Fruit fly (Drosophila melanogaster) whole organism, embryonic: ENCODE data around the gene Mlp84B.

Experiments used
- BEAF-32 ChIP-seq: fragments of 200-800 bp; sonication (Bioruptor generic); optimal IDR thresholded peaks from 3 replicates; lab custom pipeline; 2017; ENCODE audit warnings: missing biosample characterization, missing genetic modification characterization, mild to moderate bottlenecking, moderate library complexity, missing genetic modification reagents
- CG13123 ChIP-seq: fragments of 200-800 bp; sonication (Bioruptor generic); optimal IDR thresholded peaks from 2 replicates; lab custom pipeline; 2016; ENCODE audit warnings: missing biosample characterization, missing genetic modification characterization
- CG17802 ChIP-seq: fragments of 200-800 bp; sonication (Bioruptor generic); optimal IDR thresholded peaks from 2 replicates; lab custom pipeline; 2018; ENCODE audit warnings: missing biosample characterization, mild to moderate bottlenecking, missing genetic modification characterization, moderate library complexity
- CG1832 ChIP-seq: fragments of 200-800 bp; sonication (Bioruptor generic); optimal IDR thresholded peaks from 2 replicates; lab custom pipeline; 2017; ENCODE audit warnings: missing biosample characterization, mild to moderate bottlenecking, missing genetic modification characterization, inconsistent platforms
- CG2116 ChIP-seq: fragments of 200-800 bp; sonication (Bioruptor generic); optimal IDR thresholded peaks from 3 replicates; lab custom pipeline; 2018; ENCODE audit warnings: missing biosample characterization, mild to moderate bottlenecking, missing genetic modification characterization
- CG2199 ChIP-seq: fragments of 200-800 bp; sonication (Bioruptor generic); IDR thresholded peaks from 3 replicates; pipeline ENCODE4 v1.3.6; 2022; ENCODE audit warnings: missing biosample characterization, missing genetic modification characterization
- CG2202 ChIP-seq: fragments of 200-800 bp; sonication (Bioruptor generic); optimal IDR thresholded peaks from 2 replicates; lab custom pipeline; 2018; ENCODE audit warnings: missing biosample characterization, mild to moderate bottlenecking, missing genetic modification characterization
- CG2889 ChIP-seq: fragments of 200-800 bp; sonication (Bioruptor generic); IDR thresholded peaks from 3 replicates; pipeline ENCODE4 v1.3.6; 2022; ENCODE audit warnings: missing biosample characterization, missing genetic modification characterization
- CG32532 ChIP-seq: fragments of 200-800 bp; sonication (Bioruptor generic); IDR thresholded peaks from 2 replicates; pipeline ENCODE4 v1.3.6; 2022; ENCODE audit warnings: missing biosample characterization, missing genetic modification characterization
- CG34422 ChIP-seq: fragments of 200-800 bp; sonication (Bioruptor generic); IDR thresholded peaks from 3 replicates; pipeline ENCODE4 v1.3.6; 2022; ENCODE audit warnings: missing biosample characterization, missing genetic modification characterization
- CG3847 ChIP-seq: fragments of 200-800 bp; sonication (Bioruptor generic); IDR thresholded peaks from 2 replicates; pipeline ENCODE4 v1.3.6; 2022; ENCODE audit warnings: missing biosample characterization, missing genetic modification characterization
- CG4328 ChIP-seq: fragments of 200-800 bp; sonication (Bioruptor generic); optimal IDR thresholded peaks from 3 replicates; lab custom pipeline; 2017; ENCODE audit warnings: missing biosample characterization, missing genetic modification reagents, missing genetic modification characterization
- CG43689 ChIP-seq: fragments of 200-800 bp; sonication (Bioruptor generic); IDR thresholded peaks from 2 replicates; pipeline ENCODE4 v1.3.6; 2022; ENCODE audit warnings: missing biosample characterization, missing genetic modification characterization
- CG4854 ChIP-seq: fragments of 200-800 bp; sonication (Bioruptor generic); optimal IDR thresholded peaks from 2 replicates; lab custom pipeline; 2016; ENCODE audit warnings: missing biosample characterization, missing genetic modification characterization, inconsistent platforms
- CG6689 ChIP-seq: fragments of 200-800 bp; sonication (Bioruptor generic); IDR thresholded peaks from 2 replicates; pipeline ENCODE4 v1.3.6; 2022; ENCODE audit warnings: missing biosample characterization, missing genetic modification characterization
- CG7357 ChIP-seq: fragments of 200-800 bp; sonication (Bioruptor generic); IDR thresholded peaks from 3 replicates; pipeline ENCODE4 v1.3.6; 2022; ENCODE audit warnings: missing biosample characterization, missing genetic modification characterization
- CG8765 ChIP-seq: fragments of 200-800 bp; sonication (Bioruptor generic); IDR thresholded peaks from 2 replicates; pipeline ENCODE4 v1.3.6; 2022; ENCODE audit warnings: missing biosample characterization, missing genetic modification characterization
- CG9797 ChIP-seq: fragments of 200-800 bp; sonication (Bioruptor generic); optimal IDR thresholded peaks from 3 replicates; lab custom pipeline; 2018; ENCODE audit warnings: missing biosample characterization, mild to moderate bottlenecking, missing genetic modification characterization
- Dbx ChIP-seq: fragments of 200-800 bp; sonication (Bioruptor generic); IDR thresholded peaks from 3 replicates; pipeline ENCODE4 v1.3.6; 2022; ENCODE audit warnings: missing biosample characterization, missing genetic modification characterization
- Ets65A ChIP-seq: fragments of 200-800 bp; sonication (Bioruptor generic); peaks from one replicate; lab custom pipeline; 2016; ENCODE audit warnings: missing biosample characterization, missing genetic modification characterization
- Fer1 ChIP-seq: fragments of 200-800 bp; sonication (Bioruptor generic); optimal IDR thresholded peaks from 2 replicates; lab custom pipeline; 2017; ENCODE audit warnings: missing biosample characterization, mild to moderate bottlenecking, missing genetic modification characterization
- HLH4C ChIP-seq: fragments of 200-800 bp; sonication (Bioruptor generic); IDR thresholded peaks from 3 replicates; pipeline ENCODE4 v1.3.6; 2022; ENCODE audit warnings: missing biosample characterization, missing genetic modification characterization; ENCODE audit not compliant: partially characterized antibody
- Hr78 ChIP-seq, 2 experiments: fragments of 200-800 bp in 1 of 2; fragments of >200 bp in 1 of 2; sonication (Bioruptor generic) in 1 of 2; optimal IDR thresholded peaks; 2 replicates each; lab custom pipeline; 2017 to 2019; ENCODE audit warnings: missing biosample characterization in 2 of 2, missing genetic modification characterization in 2 of 2, mild to moderate bottlenecking in 1 of 2, moderate library complexity in 1 of 2
- Hsf ChIP-seq: fragments of 200-800 bp; sonication (Bioruptor generic); optimal IDR thresholded peaks from 3 replicates; lab custom pipeline; 2016; ENCODE audit warnings: missing biosample characterization, missing genetic modification characterization
- NFAT ChIP-seq: fragments of 200-800 bp; sonication (Bioruptor generic); IDR thresholded peaks from 2 replicates; pipeline ENCODE4 v1.3.6; 2022; ENCODE audit warnings: missing biosample characterization, missing genetic modification characterization
- Nf-YB ChIP-seq: fragments of 200-800 bp; sonication (Bioruptor generic); optimal IDR thresholded peaks from 3 replicates; lab custom pipeline; 2019; ENCODE audit warnings: missing biosample characterization, mild to moderate bottlenecking, missing genetic modification characterization, moderate library complexity
- Nf-YC ChIP-seq: fragments of 200-800 bp; optimal IDR thresholded peaks from 3 replicates; lab custom pipeline; 2019; ENCODE audit warnings: missing biosample characterization, mild to moderate bottlenecking, missing genetic modification characterization, moderate library complexity
- NfI ChIP-seq: fragments of 200-800 bp; sonication (Bioruptor generic); optimal IDR thresholded peaks from 3 replicates; lab custom pipeline; 2018; ENCODE audit warnings: missing biosample characterization, mild to moderate bottlenecking, missing genetic modification characterization, moderate library complexity
- Ssrp ChIP-seq: fragments of 200-800 bp; sonication (Bioruptor generic); optimal IDR thresholded peaks from 2 replicates; lab custom pipeline; 2018; ENCODE audit warnings: missing biosample characterization, mild to moderate bottlenecking, missing genetic modification characterization, moderate library complexity
- ara ChIP-seq: fragments of 200-800 bp; sonication (Bioruptor generic); IDR thresholded peaks from 2 replicates; pipeline ENCODE4 v1.3.6; 2022; ENCODE audit warnings: missing biosample characterization, missing genetic modification characterization
- chinmo ChIP-seq: fragments of 200-800 bp; sonication (Bioruptor generic); IDR thresholded peaks from 4 replicates; pipeline ENCODE4 v1.3.6; 2022; ENCODE audit warnings: missing biosample characterization, missing genetic modification characterization; ENCODE audit not compliant: partially characterized antibody
- dysf ChIP-seq: fragments of 200-800 bp; sonication (Bioruptor generic); IDR thresholded peaks from 3 replicates; pipeline ENCODE4 v1.3.6; 2022; ENCODE audit warnings: missing biosample characterization, missing genetic modification characterization
- ewg ChIP-seq: fragments of 200-800 bp; sonication (Bioruptor generic); optimal IDR thresholded peaks from 3 replicates; lab custom pipeline; 2017; ENCODE audit warnings: mild to moderate bottlenecking, missing biosample characterization, missing genetic modification reagents, missing genetic modification characterization
- gfzf ChIP-seq: fragments of 200-800 bp; sonication (Bioruptor generic); optimal IDR thresholded peaks from 2 replicates; lab custom pipeline; 2016; ENCODE audit warnings: missing biosample characterization, mild to moderate bottlenecking, missing genetic modification characterization, moderate library complexity
- insv ChIP-seq, 2 experiments: fragments of 200-800 bp; sonication (Bioruptor generic); optimal IDR thresholded peaks; 3 replicates each; lab custom pipeline; 2016 to 2018; ENCODE audit warnings: missing biosample characterization in 2 of 2, missing genetic modification characterization in 2 of 2
- lab ChIP-seq: fragments of 200-800 bp; sonication (Bioruptor generic); optimal IDR thresholded peaks from 3 replicates; lab custom pipeline; 2017; ENCODE audit warnings: missing biosample characterization, missing genetic modification characterization, mild to moderate bottlenecking, moderate library complexity, missing genetic modification reagents
- lbe ChIP-seq: fragments of 200-800 bp; sonication (Bioruptor generic); optimal IDR thresholded peaks from 2 replicates; lab custom pipeline; 2016; ENCODE audit warnings: missing biosample characterization, mild to moderate bottlenecking, missing genetic modification characterization
- nerfin-1 ChIP-seq: fragments of 200-800 bp; sonication (Bioruptor generic); optimal IDR thresholded peaks from 3 replicates; lab custom pipeline; 2019; ENCODE audit warnings: missing biosample characterization, mild to moderate bottlenecking, missing genetic modification characterization, moderate library complexity
- nom ChIP-seq: fragments of 200-800 bp; sonication (Bioruptor generic); optimal IDR thresholded peaks from 2 replicates; lab custom pipeline; 2017; ENCODE audit warnings: missing biosample characterization, missing genetic modification characterization, mild to moderate bottlenecking, moderate library complexity, missing genetic modification reagents
- oc ChIP-seq: fragments of 200-800 bp; sonication (Bioruptor generic); optimal IDR thresholded peaks from 2 replicates; lab custom pipeline; 2018; ENCODE audit warnings: missing biosample characterization, mild to moderate bottlenecking, missing genetic modification characterization, moderate library complexity
- phol ChIP-seq: fragments of 200-800 bp; sonication (Bioruptor generic); optimal IDR thresholded peaks from 3 replicates; lab custom pipeline; 2018; ENCODE audit warnings: missing biosample characterization, mild to moderate bottlenecking, missing genetic modification characterization, moderate library complexity
- pnt ChIP-seq: fragments of 200-800 bp; sonication (Bioruptor generic); optimal IDR thresholded peaks from 3 replicates; lab custom pipeline; 2016; ENCODE audit warnings: missing biosample characterization, missing genetic modification characterization
- rib ChIP-seq: fragments of 200-800 bp; sonication (Bioruptor generic); IDR thresholded peaks from 2 replicates; pipeline ENCODE4 v1.3.6; 2022; ENCODE audit warnings: missing biosample characterization, missing genetic modification characterization
- sd ChIP-seq: fragments of 200-800 bp; sonication (Bioruptor generic); optimal IDR thresholded peaks from 3 replicates; lab custom pipeline; 2018; ENCODE audit warnings: missing biosample characterization, mild to moderate bottlenecking, missing genetic modification characterization, moderate library complexity
- sens-2 ChIP-seq: fragments of 200-800 bp; sonication (Bioruptor generic); IDR thresholded peaks from 2 replicates; pipeline ENCODE4 v1.3.6; 2022; ENCODE audit warnings: missing biosample characterization, missing genetic modification characterization
- seq ChIP-seq: fragments of 200-800 bp; sonication (Bioruptor generic); IDR thresholded peaks from 2 replicates; pipeline ENCODE4 v1.3.6; 2022; ENCODE audit warnings: missing biosample characterization, missing genetic modification characterization
- ssp ChIP-seq: fragments of 200-800 bp; sonication (Bioruptor generic); IDR thresholded peaks from 2 replicates; pipeline ENCODE4 v1.3.6; 2022; ENCODE audit warnings: missing biosample characterization, missing genetic modification characterization
- stwl ChIP-seq: fragments of 200-800 bp; sonication (Bioruptor generic); optimal IDR thresholded peaks from 3 replicates; lab custom pipeline; 2018; ENCODE audit warnings: missing biosample characterization, mild to moderate bottlenecking, missing genetic modification characterization, moderate library complexity

Mlp84B gene

DNA sequence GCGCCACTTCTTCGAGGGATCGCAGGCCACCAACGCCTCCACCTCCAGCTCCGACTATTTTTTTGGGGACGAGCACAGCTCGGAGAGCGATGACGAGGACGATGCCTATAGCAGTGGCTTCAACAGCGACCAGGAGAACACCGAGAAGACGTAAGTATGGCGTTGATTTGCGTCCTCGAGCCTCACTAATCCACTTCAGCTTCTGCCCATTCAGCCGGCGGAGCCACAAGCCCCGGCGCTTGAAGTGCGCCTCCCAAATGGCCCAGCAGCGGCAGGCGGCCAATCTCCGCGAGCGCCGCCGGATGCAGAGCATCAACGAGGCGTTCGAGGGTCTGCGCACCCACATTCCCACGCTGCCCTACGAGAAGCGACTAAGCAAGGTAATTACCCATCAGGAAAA is 19.7 kb upstream of the Mlp84B start:
- TF ChIP-seq CG3847 (GFP tag; lab: Robert Waterston, UW) (no peak), Ets65A (peak; percentile 92)

DNA sequence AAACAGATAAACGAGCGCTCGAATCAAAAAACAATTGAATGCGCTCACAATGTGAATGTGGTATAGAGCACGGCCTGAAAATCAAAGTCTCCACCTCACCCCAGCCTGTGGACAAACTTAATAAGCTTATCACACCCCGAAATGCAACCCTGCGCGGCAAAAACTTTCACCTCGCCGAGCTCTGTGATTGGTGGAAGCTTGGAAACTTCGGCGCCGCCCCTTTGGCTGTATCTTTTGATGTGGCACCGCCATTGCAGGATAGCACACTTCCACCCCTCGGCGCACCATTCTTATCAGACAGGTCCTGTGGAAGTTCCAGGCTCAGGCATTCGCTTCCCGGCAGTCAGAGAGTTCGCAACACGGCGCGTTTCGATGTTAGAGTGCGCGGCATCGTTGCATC is 18.3 kb upstream of the Mlp84B start, which contains the start of gene Fer1:
TSS of gene Fer1 (plus strand) at position 326 of the 400 bp plus-strand sequence.
- TF ChIP-seq CG4854 (GFP tag; lab: Kevin White, UChicago) (no peak), ssp (GFP tag; lab: Robert Waterston, UW) (peak; percentile 39; the same call in 1 of the 2 replicates), gfzf (GFP tag; lab: Kevin White, UChicago) (no peak), Hsf (GFP tag; lab: Kevin White, UChicago) (no peak), CG7357 (peak; percentile 60; the same call in 1 of the 3 replicates), CG34422 (GFP tag; lab: Robert Waterston, UW) (0 out of 3 replicates have a peak, but pooled peaks have one; percentile 11), Nf-YC (tag; lab: Kevin White, UChicago) (peak; percentile 97), CG13123 (GFP tag; lab: Kevin White, UChicago) (no peak), stwl (tag; lab: Kevin White, UChicago) (no peak), Fer1 (GFP tag; lab: Kevin White, UChicago) (no peak), seq (peak; percentile 59; the same call in 1 of the 2 replicates), Nf-YB (GFP tag; lab: Kevin White, UChicago) (peak; percentile 95), rib (no peak), ewg (peak; percentile 24), CG8765 (GFP tag; lab: Robert Waterston, UW) (no peak), Dbx (GFP tag; lab: Robert Waterston, UW) (no peak), CG32532 (GFP tag; lab: Robert Waterston, UW) (no peak), NfI (GFP tag; lab: Kevin White, UChicago) (no peak), CG2199 (GFP tag; lab: Robert Waterston, UW) (no peak), oc (peak; percentile 34), HLH4C (GFP tag; lab: Robert Waterston, UW) (0 out of 3 replicates have a peak, but pooled peaks have one; percentile 20), pnt (GFP tag; lab: Kevin White, UChicago) (no peak), chinmo (GFP tag; lab: Robert Waterston, UW) (0 out of 4 replicates have a peak, but pooled peaks have one; percentile 27), NFAT (GFP tag; lab: Robert Waterston, UW) (no peak), lbe (GFP tag; lab: Kevin White, UChicago) (no peak), nom (GFP tag; lab: Kevin White, UChicago) (no peak), CG9797 (GFP tag; lab: Kevin White, UChicago) (no peak), BEAF-32 (no peak), nerfin-1 (peak; percentile 22), insv (GFP tag; optimal IDR thresholded peaks at IDR 0.05; lab: Kevin White, UChicago) (peak in 1 of 2 experiments; percentile 70), sens-2 (GFP tag; lab: Robert Waterston, UW) (no peak), CG2116 (peak; percentile 72), CG1832 (no peak), ara (GFP tag; lab: Robert Waterston, UW) (no peak)
- TF ChIP-seq, all 482 proteins: peak for 13

DNA sequence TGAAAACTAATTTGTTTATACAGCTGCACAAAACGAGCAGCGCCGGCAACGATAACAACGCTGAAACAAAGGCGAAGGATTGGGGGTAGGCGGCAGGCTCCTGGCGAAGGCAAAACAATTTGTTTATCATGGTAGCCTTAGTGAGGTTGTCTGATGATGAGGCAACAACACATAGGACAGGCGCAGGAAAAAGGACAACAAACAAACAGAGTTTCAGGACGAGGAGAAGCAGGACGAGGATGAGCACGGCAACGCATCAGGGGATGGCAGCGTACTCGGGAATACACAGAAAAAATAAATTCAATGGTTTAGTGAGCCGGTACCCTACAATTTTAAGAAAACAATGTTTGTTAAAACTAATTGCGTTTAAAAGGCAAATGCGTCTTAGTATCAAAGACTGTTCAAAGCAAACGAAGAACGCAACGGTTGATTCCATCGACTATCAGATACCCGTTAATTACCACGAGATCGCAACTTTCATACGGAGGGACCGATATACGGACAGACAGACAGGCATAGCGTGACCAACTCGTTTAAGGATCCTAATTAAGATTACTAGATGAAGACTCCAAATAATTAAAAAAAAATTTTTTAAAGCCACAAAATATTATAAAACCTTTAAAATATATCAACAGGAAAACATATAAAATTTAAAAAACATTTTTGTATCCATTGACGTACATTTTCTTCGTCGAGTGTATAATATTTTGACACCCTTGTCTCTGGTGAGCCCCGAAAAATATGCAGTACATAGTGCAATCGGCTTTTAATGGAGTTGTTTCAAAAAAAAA is 17.4 kb upstream of the Mlp84B start:
- TF ChIP-seq dysf (GFP tag; lab: Robert Waterston, UW) (no peak), CG43689 (GFP tag; lab: Robert Waterston, UW) (no peak), lab (GFP tag; lab: Kevin White, UChicago) (no peak), CG2889 (no peak), Hr78 (GFP tag; optimal IDR thresholded peaks at IDR 0.05; lab: Kevin White, UChicago) (no peak), Ssrp (peak; percentile 3), phol (tag; lab: Kevin White, UChicago) (peak; percentile 21), CG6689 (0 out of 2 replicates have a peak, but pooled peaks have one; percentile 18), CG17802 (tag; lab: Kevin White, UChicago) (no peak), CG2202 (tag; lab: Kevin White, UChicago) (no peak), CG4328 (GFP tag; lab: Kevin White, UChicago) (no peak), sd (no peak)
